2 worm cellular contexts compared by ENCODE assay signal in genomic region chrIV:8360817-8361216, ce11.
TF ChIP-seq lines count a peak whose summit lies in the region.

Gene sqv-1, plus strand, starts transcription at chrIV:8361117.

TF ChIP-seq in whole organism, L3 larva, 47 proteins besides CTCF, POLR2A, EP300 and RAD21:
- TF ChIP-seq nhr-77 (tag; optimal IDR thresholded peaks at IDR 0.05; lab: Kevin White, UChicago) (no peak), pha-4 (tag; optimal IDR thresholded peaks at IDR 0.05; lab: Kevin White, UChicago) (peak; percentile 41)
TF ChIP-seq in whole organism, L3 larva: peak in this region for 1.

TF ChIP-seq in whole organism, L4 larva, 104 proteins besides CTCF, POLR2A, EP300 and RAD21:
- TF ChIP-seq daf-16 (GFP tag; optimal IDR thresholded peaks at IDR 0.05; lab: Kevin White, UChicago) (no peak), daf-16 (tag; optimal IDR thresholded peaks at IDR 0.05; lab: Kevin White, UChicago) (peak; percentile 33), spr-1 (tag; optimal IDR thresholded peaks at IDR 0.05; lab: Kevin White, UChicago) (no peak), pha-4 (GFP tag; IDR thresholded peaks at IDR 0.05; lab: Robert Waterston, UW) (no peak), pha-4 (tag; optimal IDR thresholded peaks at IDR 0.05; lab: Kevin White, UChicago) (no peak), attf-4 (tag; optimal IDR thresholded peaks at IDR 0.05; lab: Kevin White, UChicago) (no peak), mdl-1 (tag; optimal IDR thresholded peaks at IDR 0.05; lab: Kevin White, UChicago) (no peak)
TF ChIP-seq in whole organism, L4 larva: peak in this region for 1.

Comparison
In these comparisons a context has a peak if more than half of its experiments do, and no peak if none do; other contexts are left out.
1. Of the 28 proteins assayed by ChIP-seq in both whole organism, L4 larva and whole organism, L3 larva: peak only in whole organism, L4 larva: none; only in whole organism, L3 larva: pha-4; in both: none; in neither: 27.